Worm (Caenorhabditis elegans): Measurements from ENCODE around the gene npp-9.

Gene npp-9

DNA sequence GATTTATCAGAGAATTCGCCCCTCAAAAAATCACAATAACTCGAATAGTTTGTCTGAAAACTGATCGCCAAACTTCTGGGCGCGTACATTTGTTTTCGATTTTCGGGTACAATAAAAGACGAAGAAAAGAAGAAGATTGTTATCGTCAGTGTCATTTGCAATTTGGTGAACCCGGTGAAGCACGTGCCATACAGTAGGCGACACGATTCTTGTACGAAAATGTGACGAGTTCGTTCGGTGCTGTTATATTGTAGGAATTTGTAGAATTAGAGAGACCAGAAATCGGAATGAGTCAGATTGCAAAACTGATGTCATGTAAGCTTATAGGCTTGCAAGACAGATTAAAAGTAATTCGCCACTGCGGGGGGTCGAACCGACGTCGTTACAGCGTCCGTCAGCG, 36.5 kb downstream of the npp-9 start:
- TF ChIP-seq unc-62 (GFP tag; optimal IDR thresholded peaks at IDR 0.05) = no peak

DNA sequence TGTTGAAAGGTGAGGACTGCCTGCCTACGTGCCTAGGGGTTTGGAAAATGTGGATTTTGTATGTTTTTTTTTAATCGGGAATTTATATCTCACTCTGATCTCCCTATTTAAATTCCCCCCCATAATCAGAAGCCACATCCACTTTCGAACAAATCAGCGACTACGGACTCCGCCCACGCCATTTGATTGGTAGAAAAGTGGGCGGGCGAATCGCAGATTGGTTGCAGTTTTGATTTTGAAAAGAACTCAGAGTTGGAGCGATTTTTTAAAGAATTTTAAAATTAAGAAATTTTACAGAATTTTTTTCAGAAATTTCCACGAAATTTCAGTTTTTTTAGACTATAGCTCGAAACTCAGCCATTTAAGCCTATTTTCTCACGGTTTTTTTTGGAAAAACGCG, 44.2 kb downstream of the npp-9 start:
- no peak for TF ChIP-seq unc-62 (GFP tag; optimal IDR thresholded peaks at IDR 0.05)

DNA sequence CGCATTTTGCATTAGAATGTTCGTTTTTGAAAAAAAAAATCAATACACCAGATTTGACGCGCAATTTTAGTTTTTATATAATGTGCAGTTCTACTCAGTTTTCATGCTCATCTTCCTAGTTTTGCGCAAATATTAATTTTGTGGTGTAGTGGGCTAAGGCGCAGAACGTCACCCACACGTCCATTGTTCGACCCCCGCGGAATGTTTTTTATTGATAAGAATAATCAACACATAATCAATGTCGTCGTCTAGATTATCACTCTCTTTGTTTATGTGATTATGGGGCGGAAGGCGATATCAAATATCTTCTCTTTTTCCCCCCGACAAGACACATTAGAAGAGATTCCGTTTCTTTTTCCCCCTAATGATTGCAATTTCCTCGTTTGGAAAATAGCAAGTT, 48.5 kb downstream of the npp-9 start:
- no peak for TF ChIP-seq unc-62 (GFP tag; optimal IDR thresholded peaks at IDR 0.05)

DNA sequence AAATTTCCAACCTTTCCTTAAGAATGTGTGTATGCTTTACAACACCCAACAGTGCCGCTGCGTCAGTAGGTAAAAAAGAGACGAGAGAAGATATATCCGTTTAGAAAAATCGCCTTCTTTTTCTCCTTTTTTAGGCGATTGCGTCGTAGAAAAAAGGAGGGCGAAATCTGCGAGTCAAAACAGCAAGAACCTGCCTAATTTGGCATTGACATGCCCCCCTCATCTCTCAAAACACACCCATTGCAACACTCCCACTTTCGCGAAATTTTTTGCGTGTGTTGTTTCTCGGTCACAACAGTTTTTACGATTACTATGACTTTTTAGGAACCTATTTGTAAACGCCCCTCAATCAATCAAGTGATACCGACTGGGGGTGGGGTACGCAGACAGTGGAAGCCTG, 52.6 kb downstream of the npp-9 start:
- no peak for TF ChIP-seq unc-62 (GFP tag; optimal IDR thresholded peaks at IDR 0.05)

DNA sequence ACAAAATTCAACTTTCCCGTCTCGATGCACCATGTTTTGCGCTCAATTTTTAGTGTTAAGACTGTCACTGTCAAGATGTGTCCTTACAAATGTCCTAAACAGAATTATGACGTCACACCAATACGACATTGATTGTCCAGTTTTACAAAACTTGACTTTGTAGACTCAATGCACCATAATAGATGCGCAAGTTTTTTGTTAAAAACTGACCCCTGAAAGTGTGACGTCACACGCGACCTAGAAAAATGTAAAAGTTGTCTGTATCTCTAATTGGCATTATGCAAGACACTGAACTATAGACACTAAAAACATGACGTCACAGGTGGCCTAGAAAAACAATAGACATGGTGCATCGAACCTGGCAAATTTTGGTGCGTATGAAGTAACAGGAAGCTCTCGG, 53.2 kb downstream of the npp-9 start:
- TF ChIP-seq unc-62 (GFP tag; optimal IDR thresholded peaks at IDR 0.05) = no peak
